Worm (Caenorhabditis elegans) whole organism, late embryonic: ENCODE data around the gene B0238.9.

ENCODE experiments used
- ceh-30 ChIP-seq: fragments of 150-350 bp; optimal IDR thresholded peaks from 2 replicates; lab custom pipeline; 2014; ENCODE audit warnings: missing biosample characterization, missing genetic modification characterization
- dmd-4 ChIP-seq: sonication (generic microtip); optimal IDR thresholded peaks from 2 replicates; lab custom pipeline; 2016; ENCODE audit warnings: borderline replicate concordance, missing genetic modification characterization, missing compliant biosample characterization
- ets-4 ChIP-seq: sonication (generic microtip); optimal IDR thresholded peaks from 2 replicates; lab custom pipeline; 2016; ENCODE audit warnings: missing genetic modification characterization, missing compliant biosample characterization
- fkh-10 ChIP-seq: fragments of 150-350 bp; optimal IDR thresholded peaks from 2 replicates; lab custom pipeline; 2014; ENCODE audit warnings: missing biosample characterization, missing genetic modification reagents, missing genetic modification characterization
- hlh-13 ChIP-seq: fragments of 200-800 bp; sonication (Bioruptor generic); optimal IDR thresholded peaks from 2 replicates; lab custom pipeline; 2018; ENCODE audit warnings: mild to moderate bottlenecking, missing genetic modification characterization, missing compliant biosample characterization
- nhr-11 ChIP-seq: fragments of 150-350 bp; optimal IDR thresholded peaks from 2 replicates; lab custom pipeline; 2014; ENCODE audit warnings: missing biosample characterization, missing genetic modification characterization
- pqm-1 ChIP-seq: sonication (generic microtip); optimal IDR thresholded peaks from 2 replicates; lab custom pipeline; 2016; ENCODE audit warnings: missing genetic modification characterization, missing compliant biosample characterization
- sox-2 ChIP-seq: fragments of 200-800 bp; sonication (Bioruptor generic); IDR thresholded peaks from 2 replicates; pipeline ENCODE4 v1.3.6; 2022; ENCODE audit warnings: missing genetic modification reagents, missing genetic modification characterization, missing compliant biosample characterization
- unc-55 ChIP-seq: sonication (generic microtip); optimal IDR thresholded peaks from 2 replicates; lab custom pipeline; 2017; ENCODE audit warnings: missing biosample characterization, missing genetic modification reagents, missing genetic modification characterization

ce11 chrV:5303389-5303788 is 25.5 kb upstream of the B0238.9 start, which contains the start of gene ncx-2:
- no peak for TF ChIP-seq sox-2 (GFP tag; lab: Robert Waterston, UW)
- TF ChIP-seq dmd-4: no peak
- no peak for TF ChIP-seq ceh-30 (tag; lab: Kevin White, UChicago)
- no peak for TF ChIP-seq ets-4 (tag; lab: Kevin White, UChicago)
- no peak for TF ChIP-seq nhr-11 (tag; lab: Kevin White, UChicago)
- no peak for TF ChIP-seq unc-55 (GFP tag; lab: Kevin White, UChicago)
- no peak for TF ChIP-seq hlh-13 (GFP tag; lab: Kevin White, UChicago)
- TF ChIP-seq fkh-10: no peak
- no peak for TF ChIP-seq pqm-1
